Worm (Caenorhabditis elegans) whole organism, young adult: Measurements from ENCODE around the gene F01D5.8.
"Not testable (repeated sequence)": the region's sequence is repeated elsewhere in the genome, so short reads cannot be mapped to it uniquely, and the experiment has no call there.

Source experiments
- B0019.2 ChIP-seq: fragments of 200-800 bp; sonication (Bioruptor generic); conservative IDR thresholded peaks from 2 replicates; pipeline ENCODE4 v1.3.6; 2022; ENCODE audit warnings: missing genetic modification reagents, missing genetic modification characterization, missing compliant biosample characterization
- B0336.3 ChIP-seq: fragments of 200-800 bp; sonication (Bioruptor generic); IDR thresholded peaks from 2 replicates; pipeline ENCODE4 v1.3.6; 2022; ENCODE audit warnings: missing genetic modification characterization, missing compliant biosample characterization
- F10E7.11 ChIP-seq: sonication (generic microtip); optimal IDR thresholded peaks from 2 replicates; lab custom pipeline; 2017; ENCODE audit warnings: mild to moderate bottlenecking, missing genetic modification characterization, moderate library complexity, missing compliant biosample characterization
- F22D6.2 ChIP-seq: sonication (generic microtip); optimal IDR thresholded peaks from 2 replicates; lab custom pipeline; 2016; ENCODE audit warnings: mild to moderate bottlenecking, missing genetic modification characterization, missing compliant biosample characterization
- F23B12.7 ChIP-seq: sonication (generic microtip); optimal IDR thresholded peaks from 2 replicates; lab custom pipeline; 2017; ENCODE audit warnings: missing genetic modification characterization, mild to moderate bottlenecking, missing compliant biosample characterization, antibody characterized with exemption, moderate library complexity; ENCODE audit not compliant: insufficient read depth
- F37B4.10 ChIP-seq: fragments of 200-800 bp; sonication (Bioruptor generic); IDR thresholded peaks from 2 replicates; pipeline ENCODE4 v1.3.6; 2022; ENCODE audit warnings: missing genetic modification characterization, missing compliant biosample characterization
- F49E8.2 ChIP-seq: sonication (generic microtip); optimal IDR thresholded peaks from 3 replicates; lab custom pipeline; 2017; ENCODE audit warnings: missing genetic modification characterization, mild to moderate bottlenecking, missing compliant biosample characterization, antibody characterized with exemption, moderate library complexity; ENCODE audit not compliant: insufficient read depth
- F55B11.4 ChIP-seq: sonication (generic microtip); optimal IDR thresholded peaks from 2 replicates; lab custom pipeline; 2016; ENCODE audit warnings: missing compliant biosample characterization, missing genetic modification characterization, borderline replicate concordance; ENCODE audit not compliant: insufficient read depth
- T26A5.8 ChIP-seq: sonication (generic microtip); optimal IDR thresholded peaks from 2 replicates; lab custom pipeline; 2016; ENCODE audit warnings: missing genetic modification characterization, missing compliant biosample characterization
- Y79H2A.3 ChIP-seq: fragments of 200-800 bp; sonication (Bioruptor generic); conservative IDR thresholded peaks from 2 replicates; pipeline ENCODE4 v1.3.6; 2022; ENCODE audit warnings: missing genetic modification reagents, missing genetic modification characterization, missing compliant biosample characterization
- Y95B8A.8 ChIP-seq: fragments of 200-800 bp; sonication (Bioruptor generic); IDR thresholded peaks from 2 replicates; pipeline ENCODE4 v1.3.6; 2022; ENCODE audit warnings: missing genetic modification reagents, missing genetic modification characterization, missing compliant biosample characterization
- athp-1 ChIP-seq: sonication (generic microtip); optimal IDR thresholded peaks from 2 replicates; lab custom pipeline; 2017; ENCODE audit warnings: mild to moderate bottlenecking, missing genetic modification characterization, missing compliant biosample characterization
- attf-3 ChIP-seq: fragments of 200-800 bp; sonication (Bioruptor generic); conservative IDR thresholded peaks from 2 replicates; pipeline ENCODE4 v1.3.6; 2022; ENCODE audit warnings: missing genetic modification reagents, missing genetic modification characterization, missing compliant biosample characterization
- attf-5 ChIP-seq: fragments of 200-800 bp; sonication (Bioruptor generic); optimal IDR thresholded peaks from 2 replicates; lab custom pipeline; 2018; ENCODE audit warnings: mild to moderate bottlenecking, missing genetic modification characterization, missing compliant biosample characterization
- ccch-3 ChIP-seq: fragments of 200-800 bp; sonication (Bioruptor generic); optimal IDR thresholded peaks from 2 replicates; lab custom pipeline; 2018; ENCODE audit warnings: mild to moderate bottlenecking, missing genetic modification characterization, missing compliant biosample characterization
- ceh-100 ChIP-seq: fragments of 200-800 bp; sonication (Bioruptor generic); IDR thresholded peaks from 2 replicates; pipeline ENCODE4 v1.3.6; 2022; ENCODE audit warnings: missing genetic modification reagents, missing genetic modification characterization, missing compliant biosample characterization
- efl-1 ChIP-seq: fragments of 150-350 bp; optimal IDR thresholded peaks from 2 replicates; lab custom pipeline; 2014; ENCODE audit warnings: missing biosample characterization, missing genetic modification reagents, missing genetic modification characterization
- egl-44 ChIP-seq: fragments of 200-800 bp; sonication (Bioruptor generic); IDR thresholded peaks from 2 replicates; pipeline ENCODE4 v1.3.6; 2022; ENCODE audit warnings: missing genetic modification reagents, missing genetic modification characterization, missing compliant biosample characterization
- egrh-3 ChIP-seq: fragments of 200-800 bp; sonication (Bioruptor generic); IDR thresholded peaks from 2 replicates; pipeline ENCODE4 v1.3.6; 2022; ENCODE audit warnings: missing genetic modification reagents, missing genetic modification characterization, missing compliant biosample characterization
- hmg-20 ChIP-seq: fragments of 200-800 bp; sonication (Bioruptor generic); IDR thresholded peaks from 2 replicates; pipeline ENCODE4 v1.3.6; 2022; ENCODE audit warnings: missing genetic modification reagents, missing genetic modification characterization, missing compliant biosample characterization
- lag-1 ChIP-seq: fragments of 200-800 bp; sonication (Bioruptor generic); IDR thresholded peaks from 2 replicates; pipeline ENCODE4 v1.3.6; 2022; ENCODE audit warnings: missing genetic modification reagents, missing genetic modification characterization, missing compliant biosample characterization
- let-526 ChIP-seq: fragments of 200-800 bp; sonication (Bioruptor generic); IDR thresholded peaks from 2 replicates; pipeline ENCODE4 v1.3.6; 2022; ENCODE audit warnings: missing genetic modification reagents, missing genetic modification characterization, missing compliant biosample characterization
- let-607 ChIP-seq, 2 experiments: fragments of 200-800 bp in 1 of 2; sonication (Bioruptor generic) in 1 of 2; sonication (generic microtip) in 1 of 2; optimal IDR thresholded peaks; 2 replicates each; lab custom pipeline; 2016 to 2018; ENCODE audit warnings: mild to moderate bottlenecking in 2 of 2, missing compliant biosample characterization in 2 of 2, missing genetic modification characterization in 2 of 2, moderate library complexity in 2 of 2, missing genotype in 1 of 2
- lsl-1 ChIP-seq: fragments of 200-800 bp; sonication (Bioruptor generic); optimal IDR thresholded peaks from 2 replicates; lab custom pipeline; 2018; ENCODE audit warnings: mild to moderate bottlenecking, missing genetic modification characterization, moderate library complexity, missing compliant biosample characterization
- nfyb-1 ChIP-seq: fragments of 200-800 bp; sonication (Bioruptor generic); IDR thresholded peaks from 2 replicates; pipeline ENCODE4 v1.3.6; 2022; ENCODE audit warnings: missing genetic modification reagents, missing genetic modification characterization, missing compliant biosample characterization
- nhr-80 ChIP-seq: sonication (generic microtip); optimal IDR thresholded peaks from 2 replicates; lab custom pipeline; 2016; ENCODE audit warnings: missing genetic modification characterization, missing compliant biosample characterization
- pbrm-1 ChIP-seq: fragments of 200-800 bp; sonication (Bioruptor generic); IDR thresholded peaks from 2 replicates; pipeline ENCODE4 v1.3.6; 2022; ENCODE audit warnings: missing genetic modification reagents, missing genetic modification characterization, missing compliant biosample characterization
- rcor-1 ChIP-seq: fragments of 200-800 bp; sonication (Bioruptor generic); IDR thresholded peaks from 2 replicates; pipeline ENCODE4 v1.3.6; 2022; ENCODE audit warnings: missing genetic modification reagents, missing genetic modification characterization, missing compliant biosample characterization
- sea-2 ChIP-seq: fragments of 200-800 bp; sonication (Bioruptor generic); IDR thresholded peaks from 2 replicates; pipeline ENCODE4 v1.3.6; 2022; ENCODE audit warnings: missing genetic modification characterization, missing compliant biosample characterization
- snpc-1.3 ChIP-seq: sonication (generic microtip); optimal IDR thresholded peaks from 2 replicates; lab custom pipeline; 2017; ENCODE audit warnings: missing genetic modification characterization, mild to moderate bottlenecking, missing compliant biosample characterization, antibody characterized with exemption, moderate library complexity, missing genotype, missing genetic modification reagents; ENCODE audit not compliant: insufficient read depth
- snpc-4 ChIP-seq, 5 experiments: fragments of 150-350 bp in 1 of 5; sonication (generic microtip) in 4 of 5; optimal IDR thresholded peaks; 2 replicates each; lab custom pipeline; 2014 to 2018; ENCODE audit warnings: missing genetic modification characterization in 5 of 5, missing biosample characterization in 3 of 5, antibody characterized with exemption in 2 of 5, mild to moderate bottlenecking in 2 of 5, missing compliant biosample characterization in 2 of 5, missing genotype in 2 of 5, moderate library complexity in 2 of 5, missing genetic modification reagents in 1 of 5
- tbx-9 ChIP-seq: sonication (generic microtip); optimal IDR thresholded peaks from 2 replicates; lab custom pipeline; 2016; ENCODE audit warnings: borderline replicate concordance, missing genetic modification characterization, inconsistent platforms, missing compliant biosample characterization
- xnd-1 ChIP-seq: sonication (generic microtip); optimal IDR thresholded peaks from 2 replicates; lab custom pipeline; 2016; ENCODE audit warnings: missing genotype, missing genetic modification reagents, missing genetic modification characterization, missing compliant biosample characterization
- zfh-2 ChIP-seq: fragments of 200-800 bp; sonication (Bioruptor generic); conservative IDR thresholded peaks from 2 replicates; pipeline ENCODE4 v1.3.6; 2022; ENCODE audit warnings: missing genetic modification reagents, missing genetic modification characterization, missing compliant biosample characterization
- ztf-3 ChIP-seq: fragments of 200-800 bp; sonication (Bioruptor generic); optimal IDR thresholded peaks from 2 replicates; lab custom pipeline; 2018; ENCODE audit warnings: mild to moderate bottlenecking, missing genetic modification characterization, missing compliant biosample characterization

F01D5.8 gene

DNA sequence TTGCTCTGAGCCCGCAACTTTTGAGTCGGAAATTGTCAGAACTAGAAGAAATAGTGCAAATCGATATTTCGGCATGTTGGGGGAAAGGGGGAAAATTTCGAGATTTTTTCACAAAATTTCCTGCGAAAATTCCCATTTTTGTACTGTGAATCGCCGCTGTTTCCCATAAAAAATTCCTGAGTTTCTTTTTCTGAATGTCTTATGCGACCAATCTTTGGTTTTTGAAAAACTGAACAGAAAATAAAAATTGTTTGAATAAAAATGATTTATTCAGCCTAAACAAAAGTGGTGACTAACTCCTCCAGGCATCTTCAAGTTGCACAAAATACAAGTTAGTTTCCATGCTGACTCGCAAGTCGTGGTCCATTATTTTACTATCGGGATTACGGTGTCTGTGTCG, 44.3 kb upstream of the F01D5.8 start, which contains the start of gene W07G1.7:
Gene W07G1.7, minus strand, starts transcription at position 101 of the 400 bp plus-strand sequence.
- TF ChIP-seq F49E8.2 (tag; lab: Kevin White, UChicago) (no peak), attf-3 (GFP tag; lab: Robert Waterston, UW) (no peak), egl-44 (GFP tag; lab: Robert Waterston, UW) (no peak), F10E7.11 (tag; lab: Kevin White, UChicago) (no peak), ceh-100 (GFP tag; lab: Robert Waterston, UW) (no peak)

DNA sequence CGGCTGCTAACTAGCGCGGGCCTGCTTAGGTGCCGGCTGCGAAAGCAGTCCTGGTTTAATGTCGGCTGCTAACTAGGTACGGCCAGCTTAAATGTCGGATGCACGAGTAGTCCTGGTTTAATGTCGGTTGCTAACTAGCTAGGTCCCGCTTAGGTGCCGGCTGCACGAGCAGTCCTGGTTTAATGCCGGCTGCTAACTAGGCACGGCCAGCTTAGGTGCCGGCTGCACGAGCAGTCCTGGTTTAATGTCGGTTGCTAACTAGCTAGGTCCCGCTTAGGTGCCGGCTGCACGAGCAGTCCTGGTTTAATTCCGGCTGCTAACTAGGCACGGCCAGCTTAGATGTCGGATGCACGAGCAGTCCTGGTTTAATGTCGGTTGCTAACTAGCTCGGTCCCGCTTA, 42.5 kb upstream of the F01D5.8 start:
- TF ChIP-seq zfh-2 (peak; percentile 51; the same call in 1 of the 2 replicates), egrh-3 (GFP tag; lab: Robert Waterston, UW) (peak; percentile 36; the same call in 1 of the 2 replicates), lag-1 (GFP tag; lab: Robert Waterston, UW) (0 out of 2 replicates have a peak, but pooled peaks have one; percentile 40), snpc-4 (tag; optimal IDR thresholded peaks at IDR 0.05; lab: Kevin White, UChicago) (peak in 1 of 4 experiments; percentile 47)
- not testable (repeated sequence) for TF ChIP-seq snpc-4 (GFP tag; optimal IDR thresholded peaks at IDR 0.05; lab: Kevin White, UChicago)

DNA sequence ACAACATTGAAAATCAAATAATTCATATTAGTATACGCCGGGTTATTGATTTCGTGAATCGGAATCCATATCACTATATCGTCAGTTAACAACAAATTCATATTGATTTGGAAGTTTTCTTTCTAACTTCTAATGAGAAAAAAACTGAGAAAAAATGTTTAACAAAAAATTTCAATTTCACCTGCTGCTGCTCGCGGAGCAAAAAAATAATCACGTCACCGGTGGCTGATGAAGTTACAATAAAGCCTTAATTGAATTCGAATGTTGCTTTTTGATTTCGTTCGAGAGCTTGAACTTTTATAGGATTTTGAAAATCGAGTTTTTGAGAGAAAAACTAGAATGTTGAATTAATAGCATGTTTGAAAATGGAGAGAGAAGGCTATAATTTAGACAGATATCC, 41.5 kb upstream of the F01D5.8 start, which contains the start of gene sre-43:
Gene sre-43, minus strand, starts transcription at position 101 of the 400 bp plus-strand sequence.
- TF ChIP-seq F55B11.4 (tag; lab: Kevin White, UChicago) (no peak), sea-2 (no peak), snpc-1.3 (tag; lab: Kevin White, UChicago) (no peak)

DNA sequence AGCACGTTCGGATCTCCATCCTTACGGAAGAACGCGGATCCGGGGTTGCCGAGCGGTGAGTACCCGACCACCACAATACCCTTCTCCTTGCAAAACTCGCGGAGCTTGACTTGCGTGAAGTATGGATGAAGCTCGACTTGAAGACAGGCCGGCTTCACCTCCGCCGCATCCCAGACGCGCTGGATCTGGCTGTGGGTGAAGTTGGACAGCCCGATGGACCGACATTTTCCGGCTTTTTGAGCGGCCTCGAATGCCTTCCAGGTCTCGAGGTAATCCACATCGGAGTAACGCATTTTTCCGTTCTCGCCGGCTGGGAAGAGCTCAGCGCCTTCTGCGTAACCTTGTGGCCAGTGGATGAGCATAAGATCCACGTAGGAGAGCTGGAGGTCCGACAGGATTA, 38.3 kb upstream of the F01D5.8 start:
- TF ChIP-seq F37B4.10 (0 out of 2 replicates have a peak, but pooled peaks have one; percentile 84), tbx-9 (no peak), zfh-2 (peak; percentile 55; the same call in 1 of the 2 replicates)

DNA sequence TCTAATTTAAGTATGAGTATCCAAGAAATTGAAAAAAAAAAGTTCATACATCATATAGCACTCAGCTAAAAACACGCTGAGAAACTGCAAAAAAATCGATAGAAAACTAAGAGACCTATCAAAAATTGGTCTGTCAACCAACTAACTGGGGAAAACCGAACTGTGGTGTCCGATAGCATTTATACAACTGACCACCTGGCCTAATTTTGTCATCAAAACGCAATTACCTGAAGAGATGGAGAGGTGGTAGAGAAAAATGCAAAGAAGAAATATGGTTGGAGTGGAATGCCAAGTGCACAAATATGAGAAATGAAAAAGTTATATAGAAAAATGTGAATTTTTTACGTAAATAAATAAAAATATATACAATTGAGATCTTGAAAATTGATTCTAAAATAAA, 37.0 kb upstream of the F01D5.8 start, which contains the start of gene Y39G8B.1:
Gene Y39G8B.1, minus strand, starts transcription at position 299 of the 400 bp plus-strand sequence.
- TF ChIP-seq nhr-80 (tag; lab: Kevin White, UChicago) (peak; percentile 55), let-607 (tag; optimal IDR thresholded peaks at IDR 0.05; lab: Kevin White, UChicago) (peak; percentile 52 to 64), snpc-4 (GFP tag; optimal IDR thresholded peaks at IDR 0.05; lab: Kevin White, UChicago) (no peak), snpc-4 (tag; optimal IDR thresholded peaks at IDR 0.05; lab: Kevin White, UChicago) (peak in 1 of 4 experiments; percentile 8), lsl-1 (GFP tag; lab: Kevin White, UChicago) (no peak)

DNA sequence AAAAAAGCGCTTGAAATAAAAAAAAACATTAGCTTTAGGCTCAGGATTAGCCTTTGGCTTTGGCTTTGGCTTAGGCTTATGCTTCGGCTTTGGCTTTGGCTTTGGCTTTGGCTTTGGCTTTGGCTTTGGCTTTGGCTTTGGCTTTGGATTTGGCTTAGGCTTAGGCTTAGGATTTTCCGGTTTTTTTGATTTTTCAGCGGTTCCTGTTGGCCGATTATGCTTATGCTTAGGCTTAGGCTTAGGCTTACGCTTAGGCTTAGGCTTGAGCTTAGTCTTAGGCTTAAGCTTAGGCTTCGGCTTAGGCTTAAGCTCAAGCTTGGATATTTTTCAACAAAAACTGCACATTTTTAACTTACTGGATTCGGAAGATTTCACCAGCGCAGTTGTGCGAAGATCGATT, 36.4 kb upstream of the F01D5.8 start:
- no peak for TF ChIP-seq Y95B8A.8 (GFP tag; lab: Robert Waterston, UW)
- TF ChIP-seq let-607 (tag; optimal IDR thresholded peaks at IDR 0.05; lab: Kevin White, UChicago): no peak
- no peak for TF ChIP-seq snpc-1.3 (tag; lab: Kevin White, UChicago)
- TF ChIP-seq ztf-3 (GFP tag; lab: Kevin White, UChicago): no peak

DNA sequence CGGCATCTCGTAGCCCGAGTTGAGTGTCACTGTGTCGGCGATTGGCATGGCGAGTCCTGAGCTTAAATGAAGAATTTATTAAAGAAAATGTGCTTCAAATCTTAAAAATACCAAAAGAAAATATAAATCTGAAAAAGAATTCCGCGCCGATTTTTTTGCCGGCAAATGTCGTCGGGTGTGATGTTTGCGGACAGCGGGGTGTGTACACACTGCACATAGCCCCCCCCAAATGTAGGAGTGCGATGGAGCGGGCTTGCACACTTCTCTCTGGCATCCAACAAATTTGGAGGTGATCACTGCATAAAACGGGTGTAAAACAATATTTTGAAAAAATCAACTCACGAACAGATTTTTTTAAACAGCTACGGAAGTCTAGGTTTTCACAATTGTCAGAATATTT, 34.3 kb upstream of the F01D5.8 start, which contains the start of gene Y39G8B.2:
Gene Y39G8B.2, minus strand, starts transcription at position 61 of the 400 bp plus-strand sequence.
- no peak for TF ChIP-seq hmg-20 (GFP tag; lab: Robert Waterston, UW)
- TF ChIP-seq pbrm-1 (GFP tag; lab: Robert Waterston, UW): peak; percentile 76; the same call in 1 of the 2 replicates
- no peak for TF ChIP-seq xnd-1 (tag; lab: Kevin White, UChicago)
- no peak for TF ChIP-seq ccch-3 (GFP tag; lab: Kevin White, UChicago)
- peak; percentile 30 for TF ChIP-seq F23B12.7 (tag; lab: Kevin White, UChicago)
- TF ChIP-seq let-526 (GFP tag; lab: Robert Waterston, UW): no peak
- no peak for TF ChIP-seq T26A5.8 (tag; lab: Kevin White, UChicago)
- peak; percentile 40 for TF ChIP-seq efl-1
- TF ChIP-seq athp-1 (tag; lab: Kevin White, UChicago): peak; percentile 22
- peak; percentile 50; the same call in 1 of the 2 replicates for TF ChIP-seq B0336.3 (GFP tag; lab: Robert Waterston, UW)
- TF ChIP-seq F22D6.2 (tag; lab: Kevin White, UChicago): no peak
- TF ChIP-seq rcor-1 (GFP tag; lab: Robert Waterston, UW): peak; percentile 47; the same call in 1 of the 2 replicates
- no peak for TF ChIP-seq B0019.2
- no peak for TF ChIP-seq sea-2
- TF ChIP-seq Y79H2A.3: no peak
- TF ChIP-seq zfh-2: peak; percentile 72
- TF ChIP-seq attf-5 (GFP tag; lab: Kevin White, UChicago): peak; percentile 95
- TF ChIP-seq ceh-100 (GFP tag; lab: Robert Waterston, UW): peak; percentile 63
- peak; percentile 69 for TF ChIP-seq nfyb-1 (GFP tag; lab: Robert Waterston, UW)
